Fruit fly (Drosophila melanogaster) whole organism, embryonic: ENCODE data around the gene Mdr65.

Experiments
- B-H1 ChIP-seq: fragments of 200-800 bp; sonication (Bioruptor generic); IDR thresholded peaks from 3 replicates; pipeline ENCODE4 v1.3.6; 2022; ENCODE audit warnings: missing biosample characterization, missing genetic modification characterization
- Bdp1 ChIP-seq: fragments of 200-800 bp; sonication (Bioruptor generic); optimal IDR thresholded peaks from 3 replicates; lab custom pipeline; 2016; ENCODE audit warnings: missing biosample characterization, missing genetic modification characterization
- CG10147 ChIP-seq: fragments of 200-800 bp; sonication (Bioruptor generic); optimal IDR thresholded peaks from 2 replicates; lab custom pipeline; 2019; ENCODE audit warnings: missing biosample characterization, mild to moderate bottlenecking, missing genetic modification characterization, moderate library complexity
- CG10209 ChIP-seq: fragments of 200-800 bp; sonication (Bioruptor generic); optimal IDR thresholded peaks from 3 replicates; lab custom pipeline; 2017; ENCODE audit warnings: missing biosample characterization, mild to moderate bottlenecking, missing genetic modification characterization, missing genetic modification reagents
- CG12299 ChIP-seq: fragments of 200-800 bp; sonication (Bioruptor generic); optimal IDR thresholded peaks from 2 replicates; lab custom pipeline; 2018; ENCODE audit warnings: missing biosample characterization, mild to moderate bottlenecking, missing genetic modification characterization
- CG14014 ChIP-seq: fragments of 200-800 bp; sonication (Bioruptor generic); IDR thresholded peaks from 2 replicates; pipeline ENCODE4 v1.3.6; 2022; ENCODE audit warnings: missing biosample characterization, missing genetic modification characterization
- CG14441 ChIP-seq: fragments of 200-800 bp; sonication (Bioruptor generic); IDR thresholded peaks from 2 replicates; pipeline ENCODE4 v1.3.6; 2022; ENCODE audit warnings: missing biosample characterization, missing genetic modification characterization
- CG16863 ChIP-seq: fragments of 200-800 bp; sonication (Bioruptor generic); optimal IDR thresholded peaks from 3 replicates; lab custom pipeline; 2016; ENCODE audit warnings: missing biosample characterization, missing genetic modification characterization
- CG17385 ChIP-seq: fragments of 200-800 bp; sonication (Bioruptor generic); optimal IDR thresholded peaks from 3 replicates; lab custom pipeline; 2018; ENCODE audit warnings: missing biosample characterization, mild to moderate bottlenecking, missing genetic modification characterization
- CG18476 ChIP-seq: fragments of 200-800 bp; sonication (Bioruptor generic); optimal IDR thresholded peaks from 2 replicates; lab custom pipeline; 2016; ENCODE audit warnings: missing biosample characterization, mild to moderate bottlenecking, missing genetic modification characterization
- CG2120 ChIP-seq: fragments of 200-800 bp; sonication (Bioruptor generic); optimal IDR thresholded peaks from 3 replicates; lab custom pipeline; 2016; ENCODE audit warnings: missing biosample characterization, missing genetic modification characterization
- CG32767 ChIP-seq: fragments of 200-800 bp; sonication (Bioruptor generic); IDR thresholded peaks from 2 replicates; pipeline ENCODE4 v1.3.6; 2022; ENCODE audit warnings: missing biosample characterization, missing genetic modification characterization
- CG4360 ChIP-seq: fragments of 200-800 bp; sonication (Bioruptor generic); IDR thresholded peaks from 2 replicates; pipeline ENCODE4 v1.3.6; 2022; ENCODE audit warnings: missing biosample characterization, missing genetic modification characterization
- CG4404 ChIP-seq: fragments of 200-800 bp; sonication (Bioruptor generic); IDR thresholded peaks from 2 replicates; pipeline ENCODE4 v1.3.6; 2022; ENCODE audit warnings: missing biosample characterization, missing genetic modification characterization
- CG7271 ChIP-seq: fragments of 200-800 bp; sonication (Bioruptor generic); optimal IDR thresholded peaks from 2 replicates; lab custom pipeline; 2018; ENCODE audit warnings: missing biosample characterization, mild to moderate bottlenecking, missing genetic modification characterization, moderate library complexity
- CG8290 ChIP-seq, 3 experiments: fragments of 200-800 bp; sonication (Bioruptor generic); optimal IDR thresholded peaks; 2 replicates each; lab custom pipeline; 2016 to 2019; ENCODE audit warnings: missing biosample characterization in 3 of 3, missing genetic modification characterization in 3 of 3, mild to moderate bottlenecking in 2 of 3, moderate library complexity in 1 of 3
- CG8478 ChIP-seq: fragments of >200 bp; optimal IDR thresholded peaks from 2 replicates; lab custom pipeline; 2018
- CG9437 ChIP-seq: fragments of 200-800 bp; sonication (Bioruptor generic); optimal IDR thresholded peaks from 2 replicates; lab custom pipeline; 2018; ENCODE audit warnings: missing biosample characterization, mild to moderate bottlenecking, missing genetic modification characterization
- CG9609 ChIP-seq: fragments of 200-800 bp; sonication (Bioruptor generic); optimal IDR thresholded peaks from 3 replicates; lab custom pipeline; 2016; ENCODE audit warnings: missing biosample characterization, missing genetic modification characterization
- CG9876 ChIP-seq: fragments of 200-800 bp; sonication (Bioruptor generic); optimal IDR thresholded peaks from 2 replicates; lab custom pipeline; 2016; ENCODE audit warnings: missing biosample characterization, missing genetic modification characterization
- Dip2 ChIP-seq: fragments of 200-800 bp; sonication (Bioruptor generic); IDR thresholded peaks from 2 replicates; pipeline ENCODE4 v1.3.6; 2022; ENCODE audit warnings: missing biosample characterization, missing genetic modification characterization
- Drgx ChIP-seq: fragments of 200-800 bp; sonication (Bioruptor generic); IDR thresholded peaks from 2 replicates; pipeline ENCODE4 v1.3.6; 2022; ENCODE audit warnings: missing biosample characterization, missing genetic modification characterization
- HLH3B ChIP-seq: fragments of 200-800 bp; sonication (Bioruptor generic); IDR thresholded peaks from 2 replicates; pipeline ENCODE4 v1.3.6; 2022; ENCODE audit warnings: missing biosample characterization, missing genetic modification characterization
- NK7.1 ChIP-seq: fragments of 200-800 bp; sonication (Bioruptor generic); optimal IDR thresholded peaks from 3 replicates; lab custom pipeline; 2016; ENCODE audit warnings: missing biosample characterization, missing genetic modification characterization
- Poxn ChIP-seq: fragments of 200-800 bp; sonication (Bioruptor generic); IDR thresholded peaks from 2 replicates; pipeline ENCODE4 v1.3.6; 2022; ENCODE audit warnings: missing biosample characterization, missing genetic modification characterization
- Sry-β ChIP-seq: fragments of 200-800 bp; sonication (Bioruptor generic); optimal IDR thresholded peaks from 2 replicates; lab custom pipeline; 2018; ENCODE audit warnings: missing biosample characterization, mild to moderate bottlenecking, missing genetic modification characterization, moderate library complexity
- Vsx1 ChIP-seq: fragments of 200-800 bp; sonication (Bioruptor generic); optimal IDR thresholded peaks from 2 replicates; lab custom pipeline; 2017; ENCODE audit warnings: missing biosample characterization, mild to moderate bottlenecking, missing genetic modification characterization, missing genetic modification reagents
- YL-1 ChIP-seq: fragments of 200-800 bp; sonication (Bioruptor generic); optimal IDR thresholded peaks from 3 replicates; lab custom pipeline; 2017; ENCODE audit warnings: missing biosample characterization, mild to moderate bottlenecking, missing genetic modification characterization
- amos ChIP-seq: fragments of 200-800 bp; sonication (Bioruptor generic); IDR thresholded peaks from 2 replicates; pipeline ENCODE4 v1.3.6; 2022; ENCODE audit warnings: missing biosample characterization, missing genetic modification characterization; ENCODE audit not compliant: partially characterized antibody
- dmrt11E ChIP-seq: fragments of 200-800 bp; sonication (Bioruptor generic); optimal IDR thresholded peaks from 3 replicates; lab custom pipeline; 2018; ENCODE audit warnings: missing biosample characterization, mild to moderate bottlenecking, missing genetic modification characterization, moderate library complexity
- dmrt99B ChIP-seq: fragments of 200-800 bp; sonication (Bioruptor generic); optimal IDR thresholded peaks from 2 replicates; lab custom pipeline; 2018; ENCODE audit warnings: missing biosample characterization, mild to moderate bottlenecking, missing genetic modification characterization, moderate library complexity
- fd102C ChIP-seq: fragments of 200-800 bp; sonication (Bioruptor generic); optimal IDR thresholded peaks from 2 replicates; lab custom pipeline; 2018; ENCODE audit warnings: missing biosample characterization, mild to moderate bottlenecking, missing genetic modification characterization, moderate library complexity
- fu2 ChIP-seq: fragments of 200-800 bp; sonication (Bioruptor generic); optimal IDR thresholded peaks from 2 replicates; lab custom pipeline; 2016; ENCODE audit warnings: missing biosample characterization, missing genetic modification characterization
- grn ChIP-seq: fragments of 200-800 bp; sonication (Bioruptor generic); optimal IDR thresholded peaks from 3 replicates; lab custom pipeline; 2017; ENCODE audit warnings: missing biosample characterization, missing genetic modification characterization
- h ChIP-seq: fragments of >200 bp; optimal IDR thresholded peaks from 2 replicates; lab custom pipeline; 2017
- jumu ChIP-seq: fragments of 200-800 bp; sonication (Bioruptor generic); optimal IDR thresholded peaks from 3 replicates; lab custom pipeline; 2016; ENCODE audit warnings: missing biosample characterization, missing genetic modification characterization
- klu ChIP-seq: fragments of 200-800 bp; sonication (Bioruptor generic); IDR thresholded peaks from 2 replicates; pipeline ENCODE4 v1.3.6; 2022; ENCODE audit warnings: missing biosample characterization, missing genetic modification characterization
- lbe ChIP-seq: fragments of 200-800 bp; sonication (Bioruptor generic); optimal IDR thresholded peaks from 2 replicates; lab custom pipeline; 2016; ENCODE audit warnings: missing biosample characterization, mild to moderate bottlenecking, missing genetic modification characterization
- nerfin-2 ChIP-seq: fragments of 200-800 bp; sonication (Bioruptor generic); IDR thresholded peaks from 2 replicates; pipeline ENCODE4 v1.3.6; 2022; ENCODE audit warnings: missing biosample characterization, missing genetic modification characterization; ENCODE audit not compliant: partially characterized antibody
- onecut ChIP-seq: fragments of 200-800 bp; sonication (Bioruptor generic); IDR thresholded peaks from 2 replicates; pipeline ENCODE4 v1.3.6; 2022; ENCODE audit warnings: missing biosample characterization, missing genetic modification characterization
- prd ChIP-seq, 3 experiments: fragments of >200 bp in 2 of 3; fragments of 200-800 bp in 1 of 3; sonication (Bioruptor generic) in 1 of 3; optimal IDR thresholded peaks in 2 of 3; IDR thresholded peaks in 1 of 3; 2 replicates in 2 of 3; 3 replicates in 1 of 3; pipeline versions ENCODE4 v1.3.6 to Lab custom; 2017 to 2022; ENCODE audit warnings: missing biosample characterization in 1 of 3, missing genetic modification characterization in 1 of 3
- pros ChIP-seq: fragments of 200-800 bp; sonication (Bioruptor generic); optimal IDR thresholded peaks from 3 replicates; lab custom pipeline; 2019; ENCODE audit warnings: missing biosample characterization, mild to moderate bottlenecking, missing genetic modification characterization, moderate library complexity
- psq ChIP-seq: fragments of 200-800 bp; sonication (Bioruptor generic); optimal IDR thresholded peaks from 2 replicates; lab custom pipeline; 2017; ENCODE audit warnings: missing biosample characterization, missing genetic modification characterization
- ro ChIP-seq: fragments of 200-800 bp; sonication (Bioruptor generic); IDR thresholded peaks from 2 replicates; pipeline ENCODE4 v1.3.6; 2022; ENCODE audit warnings: missing biosample characterization, missing genetic modification characterization
- seq ChIP-seq: fragments of 200-800 bp; sonication (Bioruptor generic); IDR thresholded peaks from 2 replicates; pipeline ENCODE4 v1.3.6; 2022; ENCODE audit warnings: missing biosample characterization, missing genetic modification characterization
- sqz ChIP-seq: fragments of 200-800 bp; sonication (Bioruptor generic); optimal IDR thresholded peaks from 3 replicates; lab custom pipeline; 2018; ENCODE audit warnings: missing biosample characterization, mild to moderate bottlenecking, missing genetic modification characterization
- ssp ChIP-seq: fragments of 200-800 bp; sonication (Bioruptor generic); IDR thresholded peaks from 2 replicates; pipeline ENCODE4 v1.3.6; 2022; ENCODE audit warnings: missing biosample characterization, missing genetic modification characterization
- z ChIP-seq: fragments of 200-800 bp; sonication (Bioruptor generic); IDR thresholded peaks from 3 replicates; pipeline ENCODE4 v1.3.6; 2022; ENCODE audit warnings: missing biosample characterization, missing genetic modification characterization
- zen ChIP-seq: fragments of 200-800 bp; sonication (Bioruptor generic); optimal IDR thresholded peaks from 3 replicates; lab custom pipeline; 2018; ENCODE audit warnings: missing biosample characterization, mild to moderate bottlenecking, missing genetic modification characterization, moderate library complexity

The Mdr65 gene

dm6 chr3L:6256408-6257188 is 11.1 kb upstream of the Mdr65 start, which contains the start of gene Best2 (continued):
- TF ChIP-seq CG9437 (GFP tag; lab: Kevin White, UChicago) (peak; percentile 74), grn (GFP tag; lab: Kevin White, UChicago) (no peak), CG12299 (tag; lab: Kevin White, UChicago) (peak; percentile 79), nerfin-2 (GFP tag; lab: Robert Waterston, UW) (no peak), CG4360 (peak; percentile 40; the same call in 1 of the 2 replicates), prd (optimal IDR thresholded peaks at IDR 0.05; lab: Kevin White, UChicago) (no peak), prd (GFP tag; IDR thresholded peaks at IDR 0.05; lab: Robert Waterston, UW) (peak; percentile 94), CG17385 (GFP tag; lab: Kevin White, UChicago) (peak; percentile 79), seq (GFP tag; lab: Robert Waterston, UW) (peak; percentile 89), dmrt99B (tag; lab: Kevin White, UChicago) (peak; percentile 96), YL-1 (GFP tag; lab: Kevin White, UChicago) (peak; percentile 47), CG10147 (GFP tag; lab: Kevin White, UChicago) (peak; percentile 74), CG14441 (peak; percentile 89), onecut (GFP tag; lab: Robert Waterston, UW) (peak; percentile 86), Sry-β (GFP tag; lab: Kevin White, UChicago) (no peak), HLH3B (GFP tag; lab: Robert Waterston, UW) (peak; percentile 91), sqz (GFP tag; lab: Kevin White, UChicago) (peak; percentile 72), NK7.1 (GFP tag; lab: Kevin White, UChicago) (peak; percentile 62), CG8290 (GFP tag; optimal IDR thresholded peaks at IDR 0.05; lab: Kevin White, UChicago) (peak; percentile 41), CG8290 (tag; optimal IDR thresholded peaks at IDR 0.05; lab: Kevin White, UChicago) (peak in 1 of 2 experiments; percentile 4), B-H1 (peak; percentile 90), CG9876 (GFP tag; lab: Kevin White, UChicago) (peak; percentile 13), pros (GFP tag; lab: Kevin White, UChicago) (peak; percentile 75), psq (no peak), CG16863 (peak; percentile 71), Bdp1 (GFP tag; lab: Kevin White, UChicago) (peak; percentile 61), klu (GFP tag; lab: Robert Waterston, UW) (peak; percentile 89), dmrt11E (peak; percentile 79), Dip2 (GFP tag; lab: Robert Waterston, UW) (peak; percentile 52; the same call in 1 of the 2 replicates), amos (GFP tag; lab: Robert Waterston, UW) (peak; percentile 34; the same call in 1 of the 2 replicates), CG2120 (peak; percentile 91), jumu (peak; percentile 54), lbe (GFP tag; lab: Kevin White, UChicago) (peak; percentile 89), CG10209 (GFP tag; lab: Kevin White, UChicago) (peak; percentile 81), ro (GFP tag; lab: Robert Waterston, UW) (peak; percentile 78), h (lab: Kevin White, UChicago) (no peak), CG14014 (GFP tag; lab: Robert Waterston, UW) (peak; percentile 94), fu2 (GFP tag; lab: Kevin White, UChicago) (peak; percentile 62), Poxn (GFP tag; lab: Robert Waterston, UW) (peak; percentile 77), CG9609 (GFP tag; lab: Kevin White, UChicago) (peak; percentile 77), ssp (GFP tag; lab: Robert Waterston, UW) (peak; percentile 84), zen (peak; percentile 7), fd102C (GFP tag; lab: Kevin White, UChicago) (no peak), Drgx (GFP tag; lab: Robert Waterston, UW) (peak; percentile 92), CG32767 (GFP tag; lab: Robert Waterston, UW) (peak; percentile 88), Vsx1 (peak; percentile 31), CG8478 (lab: Kevin White, UChicago) (no peak), CG7271 (no peak), z (GFP tag; lab: Robert Waterston, UW) (no peak; the same call in 2 of the 3 replicates), CG4404 (GFP tag; lab: Robert Waterston, UW) (peak; percentile 89), CG18476 (GFP tag; lab: Kevin White, UChicago) (peak; percentile 76)
